Fruit fly (Drosophila melanogaster) whole organism, adult: ENCODE results near the gene Tm1.

Experiments
- CG11617 ChIP-seq: fragments of 200-800 bp; sonication (Bioruptor generic); optimal IDR thresholded peaks from 2 replicates; lab custom pipeline; 2017; ENCODE audit warnings: mild to moderate bottlenecking, missing biosample characterization, missing genetic modification reagents, missing genetic modification characterization
- CG12768 ChIP-seq: fragments of 200-800 bp; sonication (Bioruptor generic); optimal IDR thresholded peaks from 2 replicates; lab custom pipeline; 2017; ENCODE audit warnings: missing biosample characterization, missing genetic modification characterization, mild to moderate bottlenecking, moderate library complexity, missing genetic modification reagents
- CG14711 ChIP-seq: fragments of 200-800 bp; sonication (Bioruptor generic); optimal IDR thresholded peaks from 2 replicates; lab custom pipeline; 2018; ENCODE audit warnings: missing biosample characterization, mild to moderate bottlenecking, missing genetic modification characterization, moderate library complexity
- CG1620 ChIP-seq: fragments of 200-800 bp; sonication (Bioruptor generic); optimal IDR thresholded peaks from 2 replicates; lab custom pipeline; 2016; ENCODE audit warnings: missing biosample characterization, missing genetic modification characterization
- CG5204 ChIP-seq: fragments of 200-800 bp; sonication (Bioruptor generic); optimal IDR thresholded peaks from 2 replicates; lab custom pipeline; 2016; ENCODE audit warnings: missing biosample characterization, missing genetic modification characterization
- CG7045 ChIP-seq: fragments of 200-800 bp; sonication (Bioruptor generic); optimal IDR thresholded peaks from 2 replicates; lab custom pipeline; 2017; ENCODE audit warnings: missing biosample characterization, mild to moderate bottlenecking, missing genetic modification characterization
- Clk ChIP-seq: fragments of 200-800 bp; sonication (Bioruptor generic); optimal IDR thresholded peaks from 2 replicates; lab custom pipeline; 2017; ENCODE audit warnings: missing biosample characterization, missing genetic modification characterization
- Crg-1 ChIP-seq: fragments of 200-800 bp; sonication (Bioruptor generic); optimal IDR thresholded peaks from 2 replicates; lab custom pipeline; 2016; ENCODE audit warnings: missing biosample characterization, missing genetic modification characterization
- cic ChIP-seq: fragments of 200-800 bp; sonication (Bioruptor generic); optimal IDR thresholded peaks from 2 replicates; lab custom pipeline; 2017; ENCODE audit warnings: missing biosample characterization, mild to moderate bottlenecking, missing genetic modification characterization, moderate library complexity
- kay ChIP-seq: fragments of 200-800 bp; sonication (Bioruptor generic); peaks from one replicate; lab custom pipeline; 2016; ENCODE audit warnings: missing biosample characterization, missing genetic modification characterization, borderline replicate concordance
- ovo ChIP-seq: fragments of 200-800 bp; sonication (Bioruptor generic); optimal IDR thresholded peaks from 2 replicates; lab custom pipeline; 2016; ENCODE audit warnings: missing biosample characterization, missing genetic modification characterization
- pad ChIP-seq: fragments of 200-800 bp; sonication (Bioruptor generic); optimal IDR thresholded peaks from 3 replicates; lab custom pipeline; 2017; ENCODE audit warnings: missing biosample characterization, missing genetic modification characterization, mild to moderate bottlenecking, moderate library complexity, missing genetic modification reagents
- tj ChIP-seq: fragments of 200-800 bp; sonication (Bioruptor generic); optimal IDR thresholded peaks from 3 replicates; lab custom pipeline; 2017; ENCODE audit warnings: missing biosample characterization, mild to moderate bottlenecking, missing genetic modification characterization, moderate library complexity
- toe ChIP-seq: fragments of 200-800 bp; sonication (Bioruptor generic); optimal IDR thresholded peaks from 2 replicates; lab custom pipeline; 2016; ENCODE audit warnings: missing biosample characterization, missing genetic modification characterization

dm6 chr3R:15342432-15342925 is 64.5 kb downstream of the Tm1 start:
- no peak for TF ChIP-seq CG1620 (GFP tag; lab: Kevin White, UChicago)
- TF ChIP-seq ovo (GFP tag; lab: Kevin White, UChicago), result no peak
- no peak for TF ChIP-seq kay
- TF ChIP-seq Clk (GFP tag; lab: Kevin White, UChicago), result no peak
- peak; percentile 3 for TF ChIP-seq CG7045 (GFP tag; lab: Kevin White, UChicago)
- TF ChIP-seq pad, result no peak
- no peak for TF ChIP-seq cic
- TF ChIP-seq CG5204 (GFP tag; lab: Kevin White, UChicago), result no peak
- TF ChIP-seq tj, result peak; percentile 94
- TF ChIP-seq CG14711 (tag; lab: Kevin White, UChicago), result no peak
- TF ChIP-seq CG11617 (GFP tag; lab: Kevin White, UChicago), result no peak
- TF ChIP-seq Crg-1 (GFP tag; lab: Kevin White, UChicago), result no peak
- no peak for TF ChIP-seq toe (GFP tag; lab: Kevin White, UChicago)
- peak; percentile 0 for TF ChIP-seq CG12768 (GFP tag; lab: Kevin White, UChicago)
